Worm (Caenorhabditis elegans) whole organism, L4 larva: ENCODE measurements around the gene F26A1.9.

ENCODE experiments used
- daf-12 ChIP-seq: fragments of 150-350 bp; optimal IDR thresholded peaks from 2 replicates; lab custom pipeline; 2014; ENCODE audit warnings: missing biosample characterization, missing genetic modification reagents, missing genetic modification characterization
- fkh-10 ChIP-seq: fragments of 150-350 bp; optimal IDR thresholded peaks from 2 replicates; lab custom pipeline; 2014; ENCODE audit warnings: missing biosample characterization, missing genetic modification reagents, missing genetic modification characterization
- nhr-237 ChIP-seq: sonication (generic microtip); optimal IDR thresholded peaks from 2 replicates; lab custom pipeline; 2017; ENCODE audit warnings: missing biosample characterization, missing genetic modification characterization
- nhr-76 ChIP-seq: fragments of 150-350 bp; optimal IDR thresholded peaks from 2 replicates; lab custom pipeline; 2014; ENCODE audit warnings: missing biosample characterization, missing genetic modification characterization
- zag-1 ChIP-seq: fragments of 150-350 bp; optimal IDR thresholded peaks from 2 replicates; lab custom pipeline; 2014; ENCODE audit warnings: missing biosample characterization, missing genetic modification characterization
- zip-11 ChIP-seq: fragments of 200-800 bp; sonication (Bioruptor generic); IDR thresholded peaks from 2 replicates; pipeline ENCODE4 v1.3.6; 2022; ENCODE audit warnings: missing genetic modification characterization, missing compliant biosample characterization

ce11 chrIII:4866762-4867161 is 37.4 kb upstream of the F26A1.9 start, which contains the start of gene C35D10.17:
- TF ChIP-seq zag-1 (no peak), nhr-237 (no peak), fkh-10 (GFP tag; lab: Kevin White, UChicago) (no peak), zip-11 (GFP tag; lab: Robert Waterston, UW) (no peak), nhr-76 (no peak), daf-12 (tag; lab: Kevin White, UChicago) (no peak)
